Fruit fly (Drosophila melanogaster) whole organism, adult: Measurements from ENCODE around the gene CG7518.

Source experiments
- CG33017 ChIP-seq: fragments of 200-800 bp; sonication (Bioruptor generic); optimal IDR thresholded peaks from 2 replicates; lab custom pipeline; 2018; ENCODE audit warnings: missing biosample characterization, mild to moderate bottlenecking, missing genetic modification characterization, moderate library complexity
- CG5204 ChIP-seq: fragments of 200-800 bp; sonication (Bioruptor generic); optimal IDR thresholded peaks from 2 replicates; lab custom pipeline; 2016; ENCODE audit warnings: missing biosample characterization, missing genetic modification characterization
- Crg-1 ChIP-seq: fragments of 200-800 bp; sonication (Bioruptor generic); optimal IDR thresholded peaks from 2 replicates; lab custom pipeline; 2016; ENCODE audit warnings: missing biosample characterization, missing genetic modification characterization
- kay ChIP-seq: fragments of 200-800 bp; sonication (Bioruptor generic); peaks from one replicate; lab custom pipeline; 2016; ENCODE audit warnings: missing biosample characterization, missing genetic modification characterization, borderline replicate concordance
- ovo ChIP-seq: fragments of 200-800 bp; sonication (Bioruptor generic); optimal IDR thresholded peaks from 2 replicates; lab custom pipeline; 2016; ENCODE audit warnings: missing biosample characterization, missing genetic modification characterization
- pad ChIP-seq: fragments of 200-800 bp; sonication (Bioruptor generic); optimal IDR thresholded peaks from 3 replicates; lab custom pipeline; 2017; ENCODE audit warnings: missing biosample characterization, missing genetic modification characterization, mild to moderate bottlenecking, moderate library complexity, missing genetic modification reagents
- tj ChIP-seq: fragments of 200-800 bp; sonication (Bioruptor generic); optimal IDR thresholded peaks from 3 replicates; lab custom pipeline; 2017; ENCODE audit warnings: missing biosample characterization, mild to moderate bottlenecking, missing genetic modification characterization, moderate library complexity

dm6 chr3R:12964043-12964442, 33.8 kb upstream of the CG7518 start:
- TF ChIP-seq kay (GFP tag; lab: Kevin White, UChicago) (no peak), ovo (GFP tag; lab: Kevin White, UChicago) (no peak), tj (no peak), CG33017 (tag; lab: Kevin White, UChicago) (no peak), CG5204 (GFP tag; lab: Kevin White, UChicago) (no peak), Crg-1 (no peak), pad (GFP tag; lab: Kevin White, UChicago) (no peak)
